Fruit fly (Drosophila melanogaster): Measurements from ENCODE around the gene Ssb-c31a.

The Ssb-c31a gene

dm6 chr2L:8212666-8213270, 1.6 kb downstream of the Ssb-c31a start, which contains the start of the genes CG8372 and CG8360 (continued):
- TF ChIP-seq NC2α (GFP tag; optimal IDR thresholded peaks at IDR 0.05) = peak; percentile 97
- peak; percentile 91 for TF ChIP-seq CG8281 (tag; optimal IDR thresholded peaks at IDR 0.05)
- TF ChIP-seq CG9215 (GFP tag; IDR thresholded peaks at IDR 0.05) = peak; percentile 97
- TF ChIP-seq wdn (GFP tag; IDR thresholded peaks at IDR 0.05) = peak; percentile 97
- TF ChIP-seq fru (optimal IDR thresholded peaks at IDR 0.05) = no peak
- TF ChIP-seq CG1832 (GFP tag; optimal IDR thresholded peaks at IDR 0.05) = no peak
- TF ChIP-seq cwo (GFP tag; optimal IDR thresholded peaks at IDR 0.05) = peak; percentile 97
- TF ChIP-seq CG10565 (GFP tag; optimal IDR thresholded peaks at IDR 0.05) = peak; percentile 97
- peak; percentile 99 for TF ChIP-seq Gug (GFP tag; IDR thresholded peaks at IDR 0.05)
- peak; percentile 97 for TF ChIP-seq CG17385 (GFP tag; optimal IDR thresholded peaks at IDR 0.05)
- peak; percentile 98 for TF ChIP-seq CG1233 (GFP tag; optimal IDR thresholded peaks at IDR 0.05)
- peak; percentile 98 for TF ChIP-seq CG18476 (GFP tag; optimal IDR thresholded peaks at IDR 0.05)
- TF ChIP-seq Atf3 (GFP tag; optimal IDR thresholded peaks at IDR 0.05) = peak; percentile 99
- peak; percentile 96 for TF ChIP-seq CG11504 (tag; optimal IDR thresholded peaks at IDR 0.05)
- peak; percentile 98 for TF ChIP-seq CG2875 (GFP tag; optimal IDR thresholded peaks at IDR 0.05)
- peak; percentile 68 for TF ChIP-seq CG15479 (GFP tag; optimal IDR thresholded peaks at IDR 0.05)
- peak; percentile 96 for TF ChIP-seq run (tag; optimal IDR thresholded peaks at IDR 0.05)
- TF ChIP-seq pzg (GFP tag; optimal IDR thresholded peaks at IDR 0.05) = peak; percentile 74
- peak; percentile 97 for TF ChIP-seq kay (GFP tag; optimal IDR thresholded peaks at IDR 0.05)
- TF ChIP-seq sim (GFP tag; IDR thresholded peaks at IDR 0.05) = peak; percentile 98
- TF ChIP-seq cato (GFP tag; optimal IDR thresholded peaks at IDR 0.05; ENCODE audit: borderline replicate concordance) = peak; percentile 98
- TF ChIP-seq psq (GFP tag; optimal IDR thresholded peaks at IDR 0.05) = peak; percentile 95
- TF ChIP-seq CG43689 (GFP tag; IDR thresholded peaks at IDR 0.05) = peak; percentile 98
- peak; percentile 99 for TF ChIP-seq phol (tag; optimal IDR thresholded peaks at IDR 0.05)
- no peak for TF ChIP-seq CG14860 (GFP tag; IDR thresholded peaks at IDR 0.05; ENCODE audit: partially characterized antibody)
- TF ChIP-seq NFAT (GFP tag; IDR thresholded peaks at IDR 0.05) = peak; percentile 99
- TF ChIP-seq da (GFP tag; optimal IDR thresholded peaks at IDR 0.05) = peak; percentile 98
- TF ChIP-seq nom (GFP tag; optimal IDR thresholded peaks at IDR 0.05) = peak; percentile 98
- peak; percentile 100 for TF ChIP-seq lilli (GFP tag; optimal IDR thresholded peaks at IDR 0.05)
- TF ChIP-seq CG13296 (GFP tag; optimal IDR thresholded peaks at IDR 0.05) = peak; percentile 98
- TF ChIP-seq Dref (GFP tag; IDR thresholded peaks at IDR 0.05) = peak; percentile 51
- TF ChIP-seq pho (GFP tag; optimal IDR thresholded peaks at IDR 0.05) = peak; percentile 99
- peak; percentile 72 for TF ChIP-seq Sry-β (GFP tag; optimal IDR thresholded peaks at IDR 0.05)
- peak; percentile 95 for TF ChIP-seq D19B (GFP tag; optimal IDR thresholded peaks at IDR 0.05)
- peak; percentile 98 for TF ChIP-seq CG10209 (GFP tag; optimal IDR thresholded peaks at IDR 0.05)
- peak; percentile 93 for TF ChIP-seq CG18011 (GFP tag; optimal IDR thresholded peaks at IDR 0.05)
- peak; percentile 97 for TF ChIP-seq croc (GFP tag; conservative IDR thresholded peaks at IDR 0.05)
- peak; percentile 98 for TF ChIP-seq CG16815 (GFP tag; optimal IDR thresholded peaks at IDR 0.05)
- TF ChIP-seq Bgb (GFP tag; IDR thresholded peaks at IDR 0.05; ENCODE audit: partially characterized antibody) = peak; percentile 33; the same call in 1 of the 2 replicates
- TF ChIP-seq CrebB (tag; optimal IDR thresholded peaks at IDR 0.05) = peak; percentile 97
- TF ChIP-seq B-H2 (GFP tag; optimal IDR thresholded peaks at IDR 0.05) = peak; percentile 98
- TF ChIP-seq z (GFP tag; IDR thresholded peaks at IDR 0.05) = peak; percentile 84
- peak; percentile 99 for TF ChIP-seq slou (GFP tag; optimal IDR thresholded peaks at IDR 0.05)
- TF ChIP-seq CG12155 (GFP tag; optimal IDR thresholded peaks at IDR 0.05) = peak; percentile 98
- peak; percentile 99 for TF ChIP-seq sisA (GFP tag; IDR thresholded peaks at IDR 0.05)
- TF ChIP-seq caup (GFP tag; optimal IDR thresholded peaks at IDR 0.05; ENCODE audit: severe bottlenecking) = peak; percentile 99
- TF ChIP-seq Abd-B (GFP tag; optimal IDR thresholded peaks at IDR 0.05) = peak; percentile 98
- TF ChIP-seq dmrt11E (tag; optimal IDR thresholded peaks at IDR 0.05) = peak; percentile 95
- TF ChIP-seq tup (GFP tag; optimal IDR thresholded peaks at IDR 0.05) = peak; percentile 99

Measured in whole organism, embryonic.